Worm (Caenorhabditis elegans) whole organism, L1 larva: ENCODE results near the gene R05C11.2.

Experiments
- C16A3.4 ChIP-seq: fragments of 150-350 bp; optimal IDR thresholded peaks from 2 replicates; lab custom pipeline; 2014; ENCODE audit warnings: missing biosample characterization, missing genetic modification characterization
- aha-1 ChIP-seq: fragments of 150-350 bp; optimal IDR thresholded peaks from 2 replicates; lab custom pipeline; 2014; ENCODE audit warnings: missing biosample characterization, missing genetic modification characterization
- aly-2 ChIP-seq: fragments of 150-350 bp; optimal IDR thresholded peaks from 2 replicates; lab custom pipeline; 2014; ENCODE audit warnings: missing biosample characterization, missing genetic modification characterization
- ama-1 ChIP-seq: fragments of 150-350 bp; optimal IDR thresholded peaks from 2 replicates; lab custom pipeline; 2014
- blmp-1 ChIP-seq: fragments of 150-350 bp; optimal IDR thresholded peaks from 2 replicates; lab custom pipeline; 2014; ENCODE audit warnings: missing biosample characterization, missing genetic modification characterization
- ceh-63 ChIP-seq: fragments of 200-800 bp; sonication (Bioruptor generic); optimal IDR thresholded peaks from 2 replicates; lab custom pipeline; 2018; ENCODE audit warnings: mild to moderate bottlenecking, missing genetic modification characterization, missing compliant biosample characterization
- ceh-8 ChIP-seq: fragments of 200-800 bp; sonication (Bioruptor generic); optimal IDR thresholded peaks from 2 replicates; lab custom pipeline; 2018; ENCODE audit warnings: mild to moderate bottlenecking, missing genetic modification characterization, moderate library complexity, missing compliant biosample characterization
- ceh-88 ChIP-seq: fragments of 200-800 bp; sonication (Bioruptor generic); IDR thresholded peaks from 2 replicates; pipeline ENCODE4 v1.3.6; 2022; ENCODE audit warnings: missing genetic modification characterization, missing compliant biosample characterization
- ceh-90 ChIP-seq: sonication (generic microtip); optimal IDR thresholded peaks from 2 replicates; lab custom pipeline; 2016; ENCODE audit warnings: missing genetic modification characterization, missing compliant biosample characterization
- dpl-1 ChIP-seq, 3 experiments: fragments of 150-350 bp in 2 of 3; sonication (generic microtip) in 1 of 3; optimal IDR thresholded peaks; 2 replicates each; lab custom pipeline; 2014 to 2017; ENCODE audit warnings: missing biosample characterization in 3 of 3, missing genetic modification characterization in 3 of 3, missing genetic modification reagents in 3 of 3
- dsc-1 ChIP-seq: sonication (generic microtip); optimal IDR thresholded peaks from 2 replicates; lab custom pipeline; 2016; ENCODE audit warnings: mild to moderate bottlenecking, missing genetic modification characterization, missing compliant biosample characterization
- egl-13 ChIP-seq: sonication (generic microtip); optimal IDR thresholded peaks from 2 replicates; lab custom pipeline; 2016; ENCODE audit warnings: missing genotype, missing genetic modification reagents, missing genetic modification characterization, missing compliant biosample characterization
- egl-27 ChIP-seq, 2 experiments: fragments of 150-350 bp in 1 of 2; sonication (generic microtip); optimal IDR thresholded peaks; 3 replicates each; lab custom pipeline; 2017 to 2018; ENCODE audit warnings: missing biosample characterization in 2 of 2, missing genetic modification characterization in 2 of 2, missing genetic modification reagents in 2 of 2
- elt-3 ChIP-seq, 6 experiments: fragments of 150-350 bp in 1 of 6; sonication (generic microtip); optimal IDR thresholded peaks; 2 replicates each; lab custom pipeline; 2017 to 2018; ENCODE audit warnings: missing biosample characterization in 6 of 6, missing genetic modification characterization in 6 of 6, inconsistent platforms in 1 of 6
- ets-5 ChIP-seq: fragments of 200-800 bp; sonication (Bioruptor generic); IDR thresholded peaks from 2 replicates; pipeline ENCODE4 v1.3.6; 2022; ENCODE audit warnings: missing genetic modification characterization, missing compliant biosample characterization
- fkh-8 ChIP-seq: sonication (generic microtip); optimal IDR thresholded peaks from 2 replicates; lab custom pipeline; 2016; ENCODE audit warnings: mild to moderate bottlenecking, missing genetic modification characterization, missing compliant biosample characterization
- fos-1 ChIP-seq: fragments of 150-350 bp; optimal IDR thresholded peaks from 2 replicates; lab custom pipeline; 2014; ENCODE audit warnings: missing biosample characterization, missing genetic modification characterization
- grh-1 ChIP-seq: fragments of 200-800 bp; sonication (Bioruptor generic); IDR thresholded peaks from 2 replicates; pipeline ENCODE4 v1.3.6; 2022; ENCODE audit warnings: missing genetic modification reagents, missing genetic modification characterization, missing compliant biosample characterization
- hlh-17 ChIP-seq: fragments of 200-800 bp; sonication (Bioruptor generic); optimal IDR thresholded peaks from 2 replicates; lab custom pipeline; 2018; ENCODE audit warnings: missing genetic modification characterization, mild to moderate bottlenecking, missing compliant biosample characterization, moderate library complexity, borderline replicate concordance
- hlh-4 ChIP-seq: sonication (generic microtip); optimal IDR thresholded peaks from 2 replicates; lab custom pipeline; 2016; ENCODE audit warnings: mild to moderate bottlenecking, missing genetic modification characterization, missing compliant biosample characterization
- isw-1 ChIP-seq: fragments of 200-800 bp; sonication (Bioruptor generic); IDR thresholded peaks from 2 replicates; pipeline ENCODE4 v1.3.6; 2022; ENCODE audit warnings: missing genetic modification characterization, missing compliant biosample characterization
- lin-14 ChIP-seq: fragments of 200-800 bp; sonication (Bioruptor generic); optimal IDR thresholded peaks from 2 replicates; lab custom pipeline; 2018; ENCODE audit warnings: mild to moderate bottlenecking, missing genetic modification characterization, moderate library complexity, missing compliant biosample characterization
- lin-15B ChIP-seq: fragments of 150-350 bp; sonication (generic microtip); optimal IDR thresholded peaks from 3 replicates; lab custom pipeline; 2014; ENCODE audit warnings: missing biosample characterization, missing genetic modification characterization
- lin-35 ChIP-seq, 2 experiments: fragments of 150-350 bp; optimal IDR thresholded peaks; 2 replicates each; lab custom pipeline; 2014; ENCODE audit warnings: missing biosample characterization in 2 of 2, missing genetic modification characterization in 2 of 2, missing genetic modification reagents in 2 of 2
- lin-39 ChIP-seq: fragments of 150-350 bp; optimal IDR thresholded peaks from 2 replicates; lab custom pipeline; 2014; ENCODE audit warnings: missing biosample characterization, missing genetic modification reagents, missing genetic modification characterization
- lsy-2 ChIP-seq, 2 experiments: fragments of 150-350 bp; optimal IDR thresholded peaks; 2 replicates each; lab custom pipeline; 2014; ENCODE audit warnings: missing biosample characterization in 2 of 2, missing genetic modification characterization in 2 of 2
- mab-9 ChIP-seq: fragments of 200-800 bp; sonication (Bioruptor generic); IDR thresholded peaks from 2 replicates; pipeline ENCODE4 v1.3.6; 2022; ENCODE audit warnings: missing genetic modification reagents, missing genetic modification characterization, missing compliant biosample characterization
- mef-2 ChIP-seq: fragments of 150-350 bp; optimal IDR thresholded peaks from 2 replicates; lab custom pipeline; 2014; ENCODE audit warnings: missing biosample characterization, missing genetic modification characterization
- mep-1 ChIP-seq: fragments of 150-350 bp; optimal IDR thresholded peaks from 2 replicates; lab custom pipeline; 2014; ENCODE audit warnings: missing biosample characterization, missing genetic modification characterization
- nhr-11 ChIP-seq: fragments of 150-350 bp; optimal IDR thresholded peaks from 2 replicates; lab custom pipeline; 2014; ENCODE audit warnings: missing biosample characterization, missing genetic modification characterization
- nhr-12 ChIP-seq: sonication (generic microtip); optimal IDR thresholded peaks from 2 replicates; lab custom pipeline; 2017; ENCODE audit warnings: missing biosample characterization, missing genetic modification characterization
- nhr-19 ChIP-seq: fragments of 200-800 bp; sonication (Bioruptor generic); conservative IDR thresholded peaks from 2 replicates; pipeline ENCODE4 v1.3.6; 2022; ENCODE audit warnings: missing genetic modification characterization, missing compliant biosample characterization
- nhr-237 ChIP-seq: fragments of 150-350 bp; optimal IDR thresholded peaks from 2 replicates; lab custom pipeline; 2014; ENCODE audit warnings: missing biosample characterization, missing genetic modification characterization
- nhr-28 ChIP-seq: fragments of 150-350 bp; optimal IDR thresholded peaks from 2 replicates; lab custom pipeline; 2014; ENCODE audit warnings: missing biosample characterization, missing genetic modification characterization
- nhr-47 ChIP-seq: sonication (generic microtip); optimal IDR thresholded peaks from 2 replicates; lab custom pipeline; 2016; ENCODE audit warnings: mild to moderate bottlenecking, missing genetic modification characterization, moderate library complexity, missing compliant biosample characterization
- nhr-77 ChIP-seq: fragments of 150-350 bp; optimal IDR thresholded peaks from 2 replicates; lab custom pipeline; 2014; ENCODE audit warnings: missing biosample characterization, missing genetic modification characterization
- nhr-84 ChIP-seq: sonication (generic microtip); optimal IDR thresholded peaks from 2 replicates; lab custom pipeline; 2017; ENCODE audit warnings: missing biosample characterization, missing genetic modification characterization
- nhr-90 ChIP-seq: sonication (generic microtip); optimal IDR thresholded peaks from 2 replicates; lab custom pipeline; 2016; ENCODE audit warnings: mild to moderate bottlenecking, missing genetic modification characterization, missing compliant biosample characterization; ENCODE audit not compliant: poor library complexity
- pax-3 ChIP-seq: fragments of 200-800 bp; sonication (Bioruptor generic); optimal IDR thresholded peaks from 2 replicates; lab custom pipeline; 2018; ENCODE audit warnings: mild to moderate bottlenecking, missing genetic modification characterization, moderate library complexity, missing compliant biosample characterization
- pqm-1 ChIP-seq: sonication (generic microtip); optimal IDR thresholded peaks from 3 replicates; lab custom pipeline; 2017; ENCODE audit warnings: missing biosample characterization, missing genetic modification characterization
- rnt-1 ChIP-seq: sonication (generic microtip); optimal IDR thresholded peaks from 2 replicates; lab custom pipeline; 2016; ENCODE audit warnings: mild to moderate bottlenecking, missing genetic modification characterization, moderate library complexity, missing compliant biosample characterization
- skn-1 ChIP-seq: fragments of 150-350 bp; optimal IDR thresholded peaks from 2 replicates; lab custom pipeline; 2014; ENCODE audit warnings: missing biosample characterization, missing genetic modification characterization
- snu-23 ChIP-seq: sonication (generic microtip); optimal IDR thresholded peaks from 2 replicates; lab custom pipeline; 2016; ENCODE audit warnings: missing genetic modification characterization, missing compliant biosample characterization
- swsn-7 ChIP-seq: sonication (generic microtip); optimal IDR thresholded peaks from 2 replicates; lab custom pipeline; 2016; ENCODE audit warnings: missing genetic modification characterization, missing compliant biosample characterization
- tbx-2 ChIP-seq: sonication (generic microtip); optimal IDR thresholded peaks from 2 replicates; lab custom pipeline; 2016; ENCODE audit warnings: missing genetic modification characterization, missing compliant biosample characterization
- tlp-1 ChIP-seq: fragments of 150-350 bp; optimal IDR thresholded peaks from 2 replicates; lab custom pipeline; 2014; ENCODE audit warnings: missing biosample characterization, missing genetic modification characterization
- unc-30 ChIP-seq: sonication (generic microtip); optimal IDR thresholded peaks from 2 replicates; lab custom pipeline; 2017; ENCODE audit warnings: missing biosample characterization, missing genetic modification characterization
- unc-62 ChIP-seq: fragments of 150-350 bp; optimal IDR thresholded peaks from 2 replicates; lab custom pipeline; 2014; ENCODE audit warnings: missing biosample characterization, missing genetic modification reagents, missing genetic modification characterization
- unc-98 ChIP-seq: fragments of 200-800 bp; sonication (Bioruptor generic); IDR thresholded peaks from 2 replicates; pipeline ENCODE4 v1.3.6; 2022; ENCODE audit warnings: missing genetic modification characterization, missing compliant biosample characterization
- vab-15 ChIP-seq: sonication (generic microtip); optimal IDR thresholded peaks from 2 replicates; lab custom pipeline; 2017; ENCODE audit warnings: missing genotype, mild to moderate bottlenecking, missing genetic modification characterization, missing compliant biosample characterization
- xbp-1 ChIP-seq: sonication (generic microtip); optimal IDR thresholded peaks from 2 replicates; lab custom pipeline; 2016; ENCODE audit warnings: missing genetic modification characterization, missing compliant biosample characterization
- zag-1 ChIP-seq: fragments of 150-350 bp; optimal IDR thresholded peaks from 2 replicates; lab custom pipeline; 2014; ENCODE audit warnings: missing biosample characterization, missing genetic modification characterization
- zip-4 ChIP-seq: fragments of 200-800 bp; sonication (Bioruptor generic); optimal IDR thresholded peaks from 2 replicates; lab custom pipeline; 2018; ENCODE audit warnings: mild to moderate bottlenecking, missing genetic modification characterization, moderate library complexity, missing compliant biosample characterization
- ztf-11 ChIP-seq, 2 experiments: sonication (generic microtip); optimal IDR thresholded peaks; 2 replicates each; lab custom pipeline; 2016 to 2017; ENCODE audit warnings: missing genetic modification characterization in 2 of 2, missing biosample characterization in 1 of 2, missing compliant biosample characterization in 1 of 2

R05C11.2 gene

DNA sequence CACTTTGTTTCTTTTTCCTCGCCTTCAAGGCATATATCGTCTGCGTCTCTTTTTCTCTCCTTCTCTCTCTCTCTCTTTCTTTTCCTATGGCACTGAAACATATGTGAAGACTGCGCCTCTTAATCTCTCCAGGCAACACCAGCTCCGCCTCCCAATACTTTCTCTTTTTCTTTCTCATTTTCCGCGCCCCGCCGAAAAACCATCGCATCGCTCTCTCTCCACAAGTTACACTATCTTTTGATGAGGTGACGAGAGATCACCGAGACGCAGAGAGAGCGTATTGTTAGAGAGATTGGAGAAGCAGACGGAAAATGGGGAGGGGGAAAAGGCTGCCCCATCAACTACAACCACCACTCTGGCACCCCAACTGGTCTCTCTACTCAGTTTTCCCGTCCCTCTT, 10.1 kb downstream of the R05C11.2 start:
- peak; percentile 70 for TF ChIP-seq nhr-77 (tag; lab: Kevin White, UChicago)
- peak; percentile 48 to 63 (median 51) for TF ChIP-seq dpl-1 (GFP tag; optimal IDR thresholded peaks at IDR 0.05; lab: Kevin White, UChicago)
- TF ChIP-seq nhr-84 (tag; lab: Kevin White, UChicago): no peak
- no peak for TF ChIP-seq hlh-17 (GFP tag; lab: Kevin White, UChicago)
- peak; percentile 91 for TF ChIP-seq dsc-1
- peak; percentile 59 for TF ChIP-seq fos-1
- TF ChIP-seq zag-1 (tag; lab: Kevin White, UChicago): no peak
- TF ChIP-seq nhr-11 (tag; lab: Kevin White, UChicago): no peak
- peak; percentile 88 for TF ChIP-seq fkh-8
- no peak for TF ChIP-seq ceh-63 (GFP tag; lab: Kevin White, UChicago)
- no peak for TF ChIP-seq pqm-1 (tag; lab: Kevin White, UChicago)
- TF ChIP-seq nhr-90 (tag; lab: Kevin White, UChicago): peak; percentile 65
- no peak for TF ChIP-seq unc-62 (GFP tag; lab: Kevin White, UChicago)
- no peak for TF ChIP-seq nhr-12 (tag; lab: Kevin White, UChicago)
- no peak for TF ChIP-seq zip-4
- TF ChIP-seq ama-1: peak; percentile 26
- TF ChIP-seq lsy-2 (tag; optimal IDR thresholded peaks at IDR 0.05; lab: Kevin White, UChicago): peak; percentile 75 to 85
- peak; percentile 68 for TF ChIP-seq nhr-19 (GFP tag; lab: Robert Waterston, UW)
- TF ChIP-seq hlh-4 (tag; lab: Kevin White, UChicago): no peak
- TF ChIP-seq grh-1: peak; percentile 56; the same call in 1 of the 2 replicates
- TF ChIP-seq aly-2 (tag; lab: Kevin White, UChicago): peak; percentile 40
- TF ChIP-seq snu-23 (GFP tag; lab: Kevin White, UChicago): peak; percentile 93
- peak; percentile 88 for TF ChIP-seq tbx-2
- TF ChIP-seq blmp-1 (tag; lab: Kevin White, UChicago): peak; percentile 99
- no peak for TF ChIP-seq aha-1 (tag; lab: Kevin White, UChicago)
- TF ChIP-seq nhr-47 (tag; lab: Kevin White, UChicago): peak; percentile 84
- TF ChIP-seq nhr-237: peak; percentile 49
- peak; percentile 50; the same call in 1 of the 2 replicates for TF ChIP-seq mab-9 (GFP tag; lab: Robert Waterston, UW)
- peak; percentile 21 for TF ChIP-seq lin-15B (tag; lab: Kevin White, UChicago)
- peak in 2 of 6 experiments; percentile 6 to 46 for TF ChIP-seq elt-3 (tag; optimal IDR thresholded peaks at IDR 0.05; lab: Kevin White, UChicago)
- no peak for TF ChIP-seq unc-98 (GFP tag; lab: Robert Waterston, UW)
- peak; percentile 71 for TF ChIP-seq mef-2
- peak; percentile 74 for TF ChIP-seq xbp-1 (tag; lab: Kevin White, UChicago)
- peak; percentile 81 for TF ChIP-seq rnt-1 (tag; lab: Kevin White, UChicago)
- TF ChIP-seq mep-1 (tag; lab: Kevin White, UChicago): peak; percentile 81
- peak; percentile 58 for TF ChIP-seq C16A3.4 (tag; lab: Kevin White, UChicago)
- TF ChIP-seq ceh-88 (GFP tag; lab: Robert Waterston, UW): no peak
- peak; percentile 75 for TF ChIP-seq ceh-8 (GFP tag; lab: Kevin White, UChicago)
- TF ChIP-seq nhr-28 (tag; lab: Kevin White, UChicago): no peak
- peak; percentile 85 for TF ChIP-seq swsn-7 (tag; lab: Kevin White, UChicago)
- TF ChIP-seq egl-13 (tag; lab: Kevin White, UChicago): peak; percentile 4
- no peak for TF ChIP-seq pax-3
- TF ChIP-seq egl-27 (tag; optimal IDR thresholded peaks at IDR 0.05; lab: Kevin White, UChicago): peak in 1 of 2 experiments; percentile 64
- peak in 1 of 2 experiments; percentile 11 for TF ChIP-seq ztf-11 (tag; optimal IDR thresholded peaks at IDR 0.05; lab: Kevin White, UChicago)
- no peak for TF ChIP-seq unc-30 (tag; lab: Kevin White, UChicago)
- TF ChIP-seq lin-35 (GFP tag; optimal IDR thresholded peaks at IDR 0.05; lab: Kevin White, UChicago): peak; percentile 52 to 66
- TF ChIP-seq skn-1 (tag; lab: Kevin White, UChicago): peak; percentile 49
- no peak for TF ChIP-seq vab-15 (tag; lab: Kevin White, UChicago)
- TF ChIP-seq ceh-90 (tag; lab: Kevin White, UChicago): no peak
- peak; percentile 97 for TF ChIP-seq lin-14 (GFP tag; lab: Kevin White, UChicago)
- TF ChIP-seq isw-1 (GFP tag; lab: Robert Waterston, UW): peak; percentile 51; the same call in 1 of the 2 replicates
- TF ChIP-seq tlp-1 (tag; lab: Kevin White, UChicago): no peak
- TF ChIP-seq lin-39 (tag; lab: Kevin White, UChicago): no peak
- TF ChIP-seq ets-5 (GFP tag; lab: Robert Waterston, UW): no peak
